ENCODE assay signal across 5 worm cellular contexts in genomic region chrX:13583895-13584344, ce11.
TF ChIP-seq lines count a peak whose summit lies in the region.

No protein-coding gene starts in this region.

TF ChIP-seq in whole organism, L1 larva, 84 proteins besides CTCF, POLR2A, EP300 and RAD21 (continues in another document):
- TF ChIP-seq ces-1 (GFP tag; optimal IDR thresholded peaks at IDR 0.05; lab: Kevin White, UChicago): no peak
- TF ChIP-seq nhr-85 (tag; lab: Kevin White, UChicago): peak; percentile 84
- TF ChIP-seq fos-1 (tag; optimal IDR thresholded peaks at IDR 0.05; lab: Kevin White, UChicago): no peak
- no peak for TF ChIP-seq C04F5.9 (tag; optimal IDR thresholded peaks at IDR 0.05; lab: Kevin White, UChicago)
- no peak for TF ChIP-seq lir-3 (tag; optimal IDR thresholded peaks at IDR 0.05; lab: Kevin White, UChicago; ENCODE audit: poor library complexity)
- TF ChIP-seq dsc-1 (tag; optimal IDR thresholded peaks at IDR 0.05; lab: Kevin White, UChicago): peak; percentile 37
- peak; percentile 21 for TF ChIP-seq mep-1 (tag; optimal IDR thresholded peaks at IDR 0.05; lab: Kevin White, UChicago)
- TF ChIP-seq ceh-90 (tag; optimal IDR thresholded peaks at IDR 0.05; lab: Kevin White, UChicago): no peak
- peak in 1 of 6 experiments; percentile 2 for TF ChIP-seq elt-3 (tag; optimal IDR thresholded peaks at IDR 0.05; lab: Kevin White, UChicago)
- TF ChIP-seq ceh-82 (tag; optimal IDR thresholded peaks at IDR 0.05; lab: Kevin White, UChicago): peak in 1 of 3 experiments; percentile 30
- no peak for TF ChIP-seq xbp-1 (tag; optimal IDR thresholded peaks at IDR 0.05; lab: Kevin White, UChicago)
- TF ChIP-seq nhr-20 (tag; optimal IDR thresholded peaks at IDR 0.05; lab: Kevin White, UChicago): peak; percentile 58
- TF ChIP-seq lin-35 (GFP tag; optimal IDR thresholded peaks at IDR 0.05; lab: Kevin White, UChicago): peak; percentile 4 to 31
- peak; percentile 43 for TF ChIP-seq nhr-71 (tag; optimal IDR thresholded peaks at IDR 0.05; lab: Kevin White, UChicago)
- no peak for TF ChIP-seq ceh-88 (GFP tag; IDR thresholded peaks at IDR 0.05; lab: Robert Waterston, UW)
- peak in 1 of 2 experiments; percentile 70 for TF ChIP-seq ztf-11 (tag; optimal IDR thresholded peaks at IDR 0.05; lab: Kevin White, UChicago)
- TF ChIP-seq aly-2 (tag; optimal IDR thresholded peaks at IDR 0.05; lab: Kevin White, UChicago): no peak
- peak; percentile 85 for TF ChIP-seq lin-14 (GFP tag; optimal IDR thresholded peaks at IDR 0.05; lab: Kevin White, UChicago)

TF ChIP-seq in whole organism, L3 larva, 47 proteins besides CTCF, POLR2A, EP300 and RAD21 (continues in another document):
- no peak for TF ChIP-seq ztf-4 (tag; optimal IDR thresholded peaks at IDR 0.05; lab: Kevin White, UChicago)
- TF ChIP-seq nhr-23 (tag; optimal IDR thresholded peaks at IDR 0.05; lab: Kevin White, UChicago): peak; percentile 29
- TF ChIP-seq unc-62 (GFP tag; optimal IDR thresholded peaks at IDR 0.05; lab: Kevin White, UChicago): peak; percentile 24
- no peak for TF ChIP-seq tbx-2 (tag; optimal IDR thresholded peaks at IDR 0.05; lab: Kevin White, UChicago)
- TF ChIP-seq nhr-67 (tag; optimal IDR thresholded peaks at IDR 0.05; lab: Kevin White, UChicago): no peak
- no peak for TF ChIP-seq ztf-11 (tag; optimal IDR thresholded peaks at IDR 0.05; lab: Kevin White, UChicago)
- no peak for TF ChIP-seq ceh-9 (tag; optimal IDR thresholded peaks at IDR 0.05; lab: Kevin White, UChicago)
- no peak for TF ChIP-seq aly-2 (tag; optimal IDR thresholded peaks at IDR 0.05; lab: Kevin White, UChicago)
- TF ChIP-seq lsy-12 (tag; optimal IDR thresholded peaks at IDR 0.05; lab: Kevin White, UChicago): no peak
- TF ChIP-seq elt-1 (tag; optimal IDR thresholded peaks at IDR 0.05; lab: Kevin White, UChicago): no peak
- TF ChIP-seq egl-27 (tag; optimal IDR thresholded peaks at IDR 0.05; lab: Kevin White, UChicago): no peak
- no peak for TF ChIP-seq ZK546.5 (tag; optimal IDR thresholded peaks at IDR 0.05; lab: Kevin White, UChicago)
- TF ChIP-seq nhr-12 (tag; optimal IDR thresholded peaks at IDR 0.05; lab: Kevin White, UChicago): no peak
- no peak for TF ChIP-seq elt-3 (tag; optimal IDR thresholded peaks at IDR 0.05; lab: Kevin White, UChicago)
- no peak for TF ChIP-seq eor-1 (tag; optimal IDR thresholded peaks at IDR 0.05; lab: Kevin White, UChicago)
- peak; percentile 46 for TF ChIP-seq elt-2 (tag; optimal IDR thresholded peaks at IDR 0.05; lab: Kevin White, UChicago)
- peak; percentile 62 for TF ChIP-seq ceh-28 (tag; optimal IDR thresholded peaks at IDR 0.05; lab: Kevin White, UChicago)
- TF ChIP-seq daf-12 (tag; optimal IDR thresholded peaks at IDR 0.05; lab: Kevin White, UChicago): no peak
- TF ChIP-seq egl-5 (tag; optimal IDR thresholded peaks at IDR 0.05; lab: Kevin White, UChicago): peak; percentile 47
- peak; percentile 32 for TF ChIP-seq jun-1 (tag; optimal IDR thresholded peaks at IDR 0.05; lab: Kevin White, UChicago)

TF ChIP-seq in whole organism, early embryonic, 17 proteins besides CTCF, POLR2A, EP300 and RAD21:
- TF ChIP-seq aly-1 (tag; optimal IDR thresholded peaks at IDR 0.05; lab: Kevin White, UChicago) (peak; percentile 61), ets-7 (tag; optimal IDR thresholded peaks at IDR 0.05; lab: Kevin White, UChicago) (peak; percentile 18), hmg-4 (GFP tag; optimal IDR thresholded peaks at IDR 0.05; lab: Kevin White, UChicago) (peak; percentile 74), flt-1 (GFP tag; IDR thresholded peaks at IDR 0.05; lab: Robert Waterston, UW) (no peak), scrt-1 (GFP tag; IDR thresholded peaks at IDR 0.05; lab: Robert Waterston, UW) (no peak)

TF ChIP-seq in whole organism, midembryonic, 9 proteins besides CTCF, POLR2A, EP300 and RAD21:
- TF ChIP-seq tab-1 (GFP tag; IDR thresholded peaks at IDR 0.05; lab: Robert Waterston, UW) (peak; percentile 75), ref-1 (GFP tag; conservative IDR thresholded peaks at IDR 0.05; lab: Robert Waterston, UW) (no peak), med-1 (GFP tag; optimal IDR thresholded peaks at IDR 0.05; lab: Kevin White, UChicago; ENCODE audit: insufficient read depth) (no peak), ztf-23 (GFP tag; IDR thresholded peaks at IDR 0.05; lab: Robert Waterston, UW) (no peak), cog-1 (tag; optimal IDR thresholded peaks at IDR 0.05; lab: Kevin White, UChicago) (peak; percentile 75), flt-1 (GFP tag; IDR thresholded peaks at IDR 0.05; lab: Robert Waterston, UW) (peak; percentile 62; the same call in 1 of the 2 replicates), klf-2 (GFP tag; conservative IDR thresholded peaks at IDR 0.05; lab: Robert Waterston, UW) (no peak), ztf-29 (GFP tag; IDR thresholded peaks at IDR 0.05; lab: Robert Waterston, UW) (no peak), T22C8.4 (GFP tag; IDR thresholded peaks at IDR 0.05; lab: Robert Waterston, UW) (peak; percentile 39; the same call in 1 of the 2 replicates)

TF ChIP-seq in whole organism, young adult, 124 proteins besides CTCF, POLR2A, EP300 and RAD21:
- peak; percentile 10 for TF ChIP-seq ztf-18 (tag; optimal IDR thresholded peaks at IDR 0.05; lab: Kevin White, UChicago)
- TF ChIP-seq gei-17 (GFP tag; optimal IDR thresholded peaks at IDR 0.05; lab: Kevin White, UChicago): peak; percentile 33
- peak; percentile 48; the same call in 1 of the 2 replicates for TF ChIP-seq hmg-1.2 (GFP tag; IDR thresholded peaks at IDR 0.05; lab: Robert Waterston, UW)
- TF ChIP-seq nhr-80 (tag; optimal IDR thresholded peaks at IDR 0.05; lab: Kevin White, UChicago): peak; percentile 53
- no peak for TF ChIP-seq rpc-1 (optimal IDR thresholded peaks at IDR 0.05; lab: Kevin White, UChicago)
- no peak for TF ChIP-seq rpc-1 (tag; optimal IDR thresholded peaks at IDR 0.05; lab: Kevin White, UChicago)
- no peak for TF ChIP-seq Y95B8A.8 (GFP tag; IDR thresholded peaks at IDR 0.05; lab: Robert Waterston, UW)
- TF ChIP-seq F37B4.10 (GFP tag; IDR thresholded peaks at IDR 0.05; lab: Robert Waterston, UW): no peak
- TF ChIP-seq K12H6.12 (tag; optimal IDR thresholded peaks at IDR 0.05; lab: Kevin White, UChicago): peak; percentile 39
- TF ChIP-seq lin-54 (GFP tag; optimal IDR thresholded peaks at IDR 0.05; lab: Kevin White, UChicago): peak; percentile 5
- TF ChIP-seq F52B5.7 (tag; optimal IDR thresholded peaks at IDR 0.05; lab: Kevin White, UChicago): peak; percentile 63
- TF ChIP-seq lin-26 (GFP tag; IDR thresholded peaks at IDR 0.05; lab: Robert Waterston, UW): 0 out of 2 replicates have a peak, but pooled peaks have one; percentile 45
- TF ChIP-seq die-1 (tag; optimal IDR thresholded peaks at IDR 0.05; lab: Kevin White, UChicago): peak; percentile 16
- TF ChIP-seq mcd-1 (GFP tag; IDR thresholded peaks at IDR 0.05; lab: Robert Waterston, UW): peak; percentile 38
- TF ChIP-seq snpc-1.1 (tag; optimal IDR thresholded peaks at IDR 0.05; lab: Kevin White, UChicago; ENCODE audit: insufficient read depth): no peak
- no peak for TF ChIP-seq snpc-4 (GFP tag; optimal IDR thresholded peaks at IDR 0.05; lab: Kevin White, UChicago)
- peak in 2 of 4 experiments; percentile 7 to 52 for TF ChIP-seq snpc-4 (tag; optimal IDR thresholded peaks at IDR 0.05; lab: Kevin White, UChicago)
- TF ChIP-seq ceh-27 (GFP tag; optimal IDR thresholded peaks at IDR 0.05; lab: Kevin White, UChicago): peak; percentile 12
- TF ChIP-seq ceh-79 (tag; optimal IDR thresholded peaks at IDR 0.05; lab: Kevin White, UChicago): no peak
- TF ChIP-seq egrh-3 (GFP tag; IDR thresholded peaks at IDR 0.05; lab: Robert Waterston, UW): peak; percentile 59
- 0 out of 2 replicates have a peak, but pooled peaks have one; percentile 55 for TF ChIP-seq aptf-2 (GFP tag; conservative IDR thresholded peaks at IDR 0.05; lab: Robert Waterston, UW)
TF ChIP-seq in whole organism, young adult: peak in this region for 14.

Comparison
In these comparisons a context has a peak if more than half of its experiments do, and no peak if none do; other contexts are left out.
1. Of the 8 proteins assayed by ChIP-seq in both whole organism, young adult and whole organism, L1 larva: peak only in whole organism, young adult: none; only in whole organism, L1 larva: lin-35 and nhr-90; in both: none; in neither: 4; mixed calls (peak in some experiments, not most) for 2.